Fruit fly (Drosophila melanogaster): ENCODE data around the gene CG18170.

CG18170 gene

dm6 chr3L:1579169-1579853, 23.4 kb upstream of the CG18170 start (continued):
- peak; percentile 30 for TF ChIP-seq disco-r (GFP tag; optimal IDR thresholded peaks at IDR 0.05)
- no peak for TF ChIP-seq luna (GFP tag; optimal IDR thresholded peaks at IDR 0.05)
- peak; percentile 25 for TF ChIP-seq Bteb2 (GFP tag; optimal IDR thresholded peaks at IDR 0.05)
- TF ChIP-seq stwl (tag; optimal IDR thresholded peaks at IDR 0.05) = peak; percentile 43
- TF ChIP-seq pzg (GFP tag; optimal IDR thresholded peaks at IDR 0.05) = no peak
- peak in 1 of 2 experiments; percentile 87 for TF ChIP-seq eve (GFP tag; optimal IDR thresholded peaks at IDR 0.05)
- TF ChIP-seq sna (GFP tag; IDR thresholded peaks at IDR 0.05; ENCODE audit: partially characterized antibody) = no peak
- TF ChIP-seq ac (GFP tag; optimal IDR thresholded peaks at IDR 0.05) = peak; percentile 91
- no peak for TF ChIP-seq emc (GFP tag; optimal IDR thresholded peaks at IDR 0.05)
- TF ChIP-seq wdn (GFP tag; IDR thresholded peaks at IDR 0.05) = peak; percentile 38; the same call in 1 of the 2 replicates
- peak; percentile 0 for TF ChIP-seq Dek (tag; optimal IDR thresholded peaks at IDR 0.05)
- peak; percentile 38 for TF ChIP-seq NK7.1 (GFP tag; optimal IDR thresholded peaks at IDR 0.05)
- TF ChIP-seq Nf-YA (GFP tag; IDR thresholded peaks at IDR 0.05) = peak; percentile 57; the same call in 1 of the 2 replicates
- TF ChIP-seq CTCF (GFP tag; optimal IDR thresholded peaks at IDR 0.05) = no peak
- TF ChIP-seq sd (tag; optimal IDR thresholded peaks at IDR 0.05) = peak; percentile 86
- TF ChIP-seq dan (GFP tag; IDR thresholded peaks at IDR 0.05) = no peak
- peak; percentile 72 for TF ChIP-seq Sox102F (GFP tag; optimal IDR thresholded peaks at IDR 0.05)
- no peak for TF ChIP-seq Stat92E (GFP tag; optimal IDR thresholded peaks at IDR 0.05)
- 0 out of 2 replicates have a peak, but pooled peaks have one; percentile 12 for TF ChIP-seq CG14667 (GFP tag; IDR thresholded peaks at IDR 0.05)
- peak; percentile 52 for TF ChIP-seq Atf-2 (GFP tag; optimal IDR thresholded peaks at IDR 0.05)
- TF ChIP-seq CG7987 (GFP tag; optimal IDR thresholded peaks at IDR 0.05) = peak; percentile 87
- peak; percentile 49 for TF ChIP-seq CG4424 (GFP tag; optimal IDR thresholded peaks at IDR 0.05)
- peak; percentile 40 for TF ChIP-seq Hand (GFP tag; optimal IDR thresholded peaks at IDR 0.05)
- peak; percentile 51 for TF ChIP-seq CG12299 (tag; optimal IDR thresholded peaks at IDR 0.05)
- TF ChIP-seq CG10654 (GFP tag; optimal IDR thresholded peaks at IDR 0.05) = peak; percentile 73
- no peak for TF ChIP-seq Tbp (GFP tag; optimal IDR thresholded peaks at IDR 0.05)
- no peak for TF ChIP-seq Dref (GFP tag; IDR thresholded peaks at IDR 0.05)
- TF ChIP-seq bowl (GFP tag; IDR thresholded peaks at IDR 0.05) = no peak
- TF ChIP-seq PHDP (tag; optimal IDR thresholded peaks at IDR 0.05) = peak; percentile 64
- TF ChIP-seq yki (optimal IDR thresholded peaks at IDR 0.05) = no peak
- peak; percentile 50 for TF ChIP-seq chn (GFP tag; optimal IDR thresholded peaks at IDR 0.05)
- TF ChIP-seq D19B (GFP tag; optimal IDR thresholded peaks at IDR 0.05) = peak; percentile 8
- peak; percentile 67 for TF ChIP-seq CG3838 (GFP tag; optimal IDR thresholded peaks at IDR 0.05)
- TF ChIP-seq CG3281 (GFP tag; optimal IDR thresholded peaks at IDR 0.05) = peak; percentile 52
- peak; percentile 69 for TF ChIP-seq shn (GFP tag; optimal IDR thresholded peaks at IDR 0.05)
- peak; percentile 71 for TF ChIP-seq CG6765 (GFP tag; optimal IDR thresholded peaks at IDR 0.05)
- peak; percentile 79 for TF ChIP-seq CG7745 (tag; optimal IDR thresholded peaks at IDR 0.05)
- TF ChIP-seq Lpt (GFP tag; optimal IDR thresholded peaks at IDR 0.05) = no peak
- TF ChIP-seq CG18476 (GFP tag; optimal IDR thresholded peaks at IDR 0.05) = peak; percentile 38
- TF ChIP-seq CG13287 (GFP tag; IDR thresholded peaks at IDR 0.05; ENCODE audit: partially characterized antibody) = no peak
- TF ChIP-seq CG4820 (GFP tag; optimal IDR thresholded peaks at IDR 0.05) = peak; percentile 61
- TF ChIP-seq CG13775 (GFP tag; optimal IDR thresholded peaks at IDR 0.05) = peak; percentile 49
- TF ChIP-seq CG3065 (GFP tag; optimal IDR thresholded peaks at IDR 0.05) = peak; percentile 29
- TF ChIP-seq CG8359 (GFP tag; optimal IDR thresholded peaks at IDR 0.05; ENCODE audit: borderline replicate concordance) = peak; percentile 81
- TF ChIP-seq CG6683 (GFP tag; optimal IDR thresholded peaks at IDR 0.05) = peak; percentile 48
- TF ChIP-seq CG7357 (GFP tag; IDR thresholded peaks at IDR 0.05) = no peak
- peak; percentile 65; the same call in 2 of the 3 replicates for TF ChIP-seq CG17361 (GFP tag; IDR thresholded peaks at IDR 0.05)
- peak; percentile 7 for TF ChIP-seq Sry-δ (GFP tag; optimal IDR thresholded peaks at IDR 0.05)
- 0 out of 2 replicates have a peak, but pooled peaks have one; percentile 13 for TF ChIP-seq CG14014 (GFP tag; IDR thresholded peaks at IDR 0.05)
- peak; percentile 14; the same call in 1 of the 2 replicates for TF ChIP-seq GATAe (GFP tag; conservative IDR thresholded peaks at IDR 0.05)
- TF ChIP-seq h (optimal IDR thresholded peaks at IDR 0.05) = no peak

Measured in whole organism, embryonic.